Fruit fly (Drosophila melanogaster) whole organism, wandering third instar larva: ENCODE data around the gene CG15432.

Experiments used
- CG32264 ChIP-seq: fragments of 200-800 bp; sonication (Bioruptor generic); optimal IDR thresholded peaks from 2 replicates; lab custom pipeline; 2016; ENCODE audit warnings: missing biosample characterization, missing genetic modification characterization
- Dfd ChIP-seq: fragments of >200 bp; optimal IDR thresholded peaks from 2 replicates; lab custom pipeline; 2017; ENCODE audit warnings: missing biosample characterization, missing genetic modification characterization
- Hr78 ChIP-seq: fragments of >200 bp; optimal IDR thresholded peaks from 2 replicates; lab custom pipeline; 2017; ENCODE audit warnings: missing biosample characterization, missing genetic modification characterization
- Rel ChIP-seq, 2 experiments: fragments of 200-800 bp; sonication (Bioruptor generic) in 1 of 2; optimal IDR thresholded peaks; 2 replicates in 1 of 2; 3 replicates in 1 of 2; lab custom pipeline; 2016 to 2019; ENCODE audit warnings: mild to moderate bottlenecking in 2 of 2, missing biosample characterization in 2 of 2, missing genetic modification characterization in 2 of 2, moderate library complexity in 1 of 2
- br ChIP-seq: fragments of 200-800 bp; sonication (Bioruptor generic); optimal IDR thresholded peaks from 2 replicates; lab custom pipeline; 2016; ENCODE audit warnings: missing biosample characterization, missing genetic modification characterization
- brk ChIP-seq: fragments of 200-800 bp; sonication (Bioruptor generic); optimal IDR thresholded peaks from 2 replicates; lab custom pipeline; 2016; ENCODE audit warnings: missing biosample characterization, mild to moderate bottlenecking, missing genetic modification characterization
- h ChIP-seq: fragments of 200-800 bp; sonication (Bioruptor generic); optimal IDR thresholded peaks from 3 replicates; lab custom pipeline; 2016; ENCODE audit warnings: missing biosample characterization, mild to moderate bottlenecking, missing genetic modification characterization
- jim ChIP-seq: fragments of 175-275, 200-325 bp; sonication (Bioruptor generic); optimal IDR thresholded peaks from 2 replicates; lab custom pipeline; 2016; ENCODE audit warnings: missing biosample characterization, mild to moderate bottlenecking, missing genetic modification characterization
- pan ChIP-seq: fragments of >200 bp; optimal IDR thresholded peaks from 2 replicates; lab custom pipeline; 2017
- psq ChIP-seq: fragments of 200-800 bp; sonication (Bioruptor generic); optimal IDR thresholded peaks from 3 replicates; lab custom pipeline; 2017; ENCODE audit warnings: missing biosample characterization, mild to moderate bottlenecking, missing genetic modification characterization, moderate library complexity
- usp ChIP-seq: fragments of >200 bp; optimal IDR thresholded peaks from 2 replicates; lab custom pipeline; 2017; ENCODE audit warnings: missing biosample characterization, missing genetic modification characterization

DNA sequence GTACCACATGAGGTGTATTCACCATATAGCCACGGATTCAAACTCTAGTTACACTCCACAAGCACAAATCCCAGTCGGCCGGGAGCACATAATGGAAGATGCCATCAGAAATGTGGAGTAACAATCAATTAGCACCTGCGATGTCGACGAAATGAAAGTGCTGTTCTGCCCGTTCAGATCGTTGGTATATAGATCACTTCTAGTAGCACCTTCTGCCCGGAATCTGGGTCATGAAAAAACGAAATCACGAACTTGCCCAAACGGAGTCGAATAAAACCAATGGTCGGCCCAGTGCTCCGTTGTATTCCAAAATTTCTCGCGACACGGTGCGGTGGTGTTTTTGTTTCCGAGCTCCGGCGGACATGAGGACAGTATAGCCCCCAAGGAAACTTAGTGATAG, 41.5 kb upstream of the CG15432 start, which contains the start of gene CG33003:
- TF ChIP-seq br (GFP tag; lab: Kevin White, UChicago), result no peak
- no peak for TF ChIP-seq Dfd
- no peak for TF ChIP-seq psq
- no peak for TF ChIP-seq jim (GFP tag; lab: Kevin White, UChicago)
- TF ChIP-seq h (GFP tag; lab: Kevin White, UChicago), result no peak
- TF ChIP-seq Rel (GFP tag; optimal IDR thresholded peaks at IDR 0.05; lab: Kevin White, UChicago), result no peak
- no peak for TF ChIP-seq Rel (tag; optimal IDR thresholded peaks at IDR 0.05; lab: Kevin White, UChicago)
- TF ChIP-seq pan (lab: Kevin White, UChicago), result no peak
- no peak for TF ChIP-seq usp
- TF ChIP-seq Hr78, result no peak
- no peak for TF ChIP-seq CG32264
- no peak for TF ChIP-seq brk (GFP tag; lab: Kevin White, UChicago)
